Fruit fly (Drosophila melanogaster): ENCODE measurements around the gene CG32603.

Gene CG32603

dm6 chrX:14214505-14215449, 30.4 kb downstream of the CG32603 start (continued):
- TF ChIP-seq Dref (GFP tag; IDR thresholded peaks at IDR 0.05) = no peak
- TF ChIP-seq Sox100B (GFP tag; optimal IDR thresholded peaks at IDR 0.05) = peak; percentile 35
- 0 out of 3 replicates have a peak, but pooled peaks have one; percentile 26 for TF ChIP-seq Mrtf (GFP tag; IDR thresholded peaks at IDR 0.05)
- TF ChIP-seq bsh (GFP tag; optimal IDR thresholded peaks at IDR 0.05) = peak; percentile 46 to 74
- TF ChIP-seq sc (optimal IDR thresholded peaks at IDR 0.05) = no peak
- no peak for TF ChIP-seq sc (GFP tag; optimal IDR thresholded peaks at IDR 0.05)
- TF ChIP-seq CG18599 (GFP tag; optimal IDR thresholded peaks at IDR 0.05) = peak; percentile 60
- no peak for TF ChIP-seq CG18764 (GFP tag; optimal IDR thresholded peaks at IDR 0.05)
- TF ChIP-seq CG13775 (GFP tag; optimal IDR thresholded peaks at IDR 0.05) = peak; percentile 49
- TF ChIP-seq CG17385 (GFP tag; optimal IDR thresholded peaks at IDR 0.05) = peak; percentile 47
- peak; percentile 52 for TF ChIP-seq fd3F (GFP tag; optimal IDR thresholded peaks at IDR 0.05)
- TF ChIP-seq CG12155 (GFP tag; optimal IDR thresholded peaks at IDR 0.05) = peak; percentile 12
- peak; percentile 75 for TF ChIP-seq CG10147 (GFP tag; optimal IDR thresholded peaks at IDR 0.05)
- peak; percentile 26 for TF ChIP-seq Blimp-1 (GFP tag; optimal IDR thresholded peaks at IDR 0.05)
- TF ChIP-seq CG11093 (GFP tag; IDR thresholded peaks at IDR 0.05) = 0 out of 3 replicates have a peak, but pooled peaks have one; percentile 30
- TF ChIP-seq Atf3 (GFP tag; optimal IDR thresholded peaks at IDR 0.05) = no peak
- TF ChIP-seq HHEX (GFP tag; optimal IDR thresholded peaks at IDR 0.05) = peak; percentile 59
- TF ChIP-seq CG4328 (GFP tag; optimal IDR thresholded peaks at IDR 0.05) = no peak
- TF ChIP-seq gfzf (GFP tag; optimal IDR thresholded peaks at IDR 0.05) = no peak
- 0 out of 2 replicates have a peak, but pooled peaks have one; percentile 23 for TF ChIP-seq CG31224 (GFP tag; IDR thresholded peaks at IDR 0.05)
- peak; percentile 56 for TF ChIP-seq CG9817 (tag; optimal IDR thresholded peaks at IDR 0.05)
- no peak for TF ChIP-seq Mad (GFP tag; optimal IDR thresholded peaks at IDR 0.05)
- peak; percentile 51 for TF ChIP-seq CG18619 (GFP tag; optimal IDR thresholded peaks at IDR 0.05)
- TF ChIP-seq Med (GFP tag) = peak; percentile 77
- peak; percentile 57 for TF ChIP-seq Meics (GFP tag; optimal IDR thresholded peaks at IDR 0.05)
- peak; percentile 43; the same call in 1 of the 3 replicates for TF ChIP-seq CG34422 (GFP tag; IDR thresholded peaks at IDR 0.05)
- TF ChIP-seq CG6689 (GFP tag; IDR thresholded peaks at IDR 0.05) = peak; percentile 49
- 0 out of 2 replicates have a peak, but pooled peaks have one; percentile 23 for TF ChIP-seq E2f1 (GFP tag; IDR thresholded peaks at IDR 0.05)
- TF ChIP-seq CG12391 (tag; optimal IDR thresholded peaks at IDR 0.05) = peak; percentile 28
- TF ChIP-seq chm (GFP tag; IDR thresholded peaks at IDR 0.05) = no peak
- TF ChIP-seq D19B (GFP tag; optimal IDR thresholded peaks at IDR 0.05) = peak; percentile 44
- TF ChIP-seq ci (GFP tag; IDR thresholded peaks at IDR 0.05) = peak; percentile 28; the same call in 1 of the 3 replicates
- TF ChIP-seq CG7372 (GFP tag; IDR thresholded peaks at IDR 0.05) = 0 out of 2 replicates have a peak, but pooled peaks have one; percentile 16
- 0 out of 2 replicates have a peak, but pooled peaks have one; percentile 17 for TF ChIP-seq ara (GFP tag; IDR thresholded peaks at IDR 0.05)
- no peak for TF ChIP-seq vfl (GFP tag; optimal IDR thresholded peaks at IDR 0.05)
- TF ChIP-seq chinmo (GFP tag; IDR thresholded peaks at IDR 0.05; ENCODE audit: partially characterized antibody) = 0 out of 4 replicates have a peak, but pooled peaks have one; percentile 42
- TF ChIP-seq Dfd (GFP tag; optimal IDR thresholded peaks at IDR 0.05) = no peak
- TF ChIP-seq CG11695 (GFP tag; IDR thresholded peaks at IDR 0.05) = peak; percentile 66; the same call in 2 of the 3 replicates
- peak; percentile 72 for TF ChIP-seq CG2678 (tag; optimal IDR thresholded peaks at IDR 0.05)
- TF ChIP-seq row (GFP tag; IDR thresholded peaks at IDR 0.05) = peak; percentile 53
- TF ChIP-seq NFAT (GFP tag; IDR thresholded peaks at IDR 0.05) = no peak
- TF ChIP-seq BEAF-32 (GFP tag; optimal IDR thresholded peaks at IDR 0.05) = no peak
- TF ChIP-seq CG9876 (GFP tag; optimal IDR thresholded peaks at IDR 0.05) = no peak
- no peak for TF ChIP-seq slp2 (GFP tag; optimal IDR thresholded peaks at IDR 0.05)
- TF ChIP-seq CG12071 (GFP tag; optimal IDR thresholded peaks at IDR 0.05) = no peak
- peak; percentile 49 for TF ChIP-seq nmo (GFP tag; optimal IDR thresholded peaks at IDR 0.05)
- TF ChIP-seq gem (tag; optimal IDR thresholded peaks at IDR 0.05) = peak; percentile 69
